Worm (Caenorhabditis elegans): ENCODE measurements around the gene F59A7.7.
A peak's percentile ranks its signal among the peaks of the same experiment; 100 is the strongest.

F59A7.7 gene

ce11 chrV:1969690-1970089 lies 42.2 kb upstream of the F59A7.7 start:
- no peak for TF ChIP-seq ceh-62 (tag; optimal IDR thresholded peaks at IDR 0.05)
- peak in 1 of 2 experiments; percentile 95 for TF ChIP-seq unc-62 (GFP tag; optimal IDR thresholded peaks at IDR 0.05 in 1 of 2)
- no peak for TF ChIP-seq unc-62 (tag; optimal IDR thresholded peaks at IDR 0.05)

- no peak for TF ChIP-seq Y48G9A.11 (GFP tag; IDR thresholded peaks at IDR 0.05)
- no peak for TF ChIP-seq lin-39 (tag; optimal IDR thresholded peaks at IDR 0.05)
- TF ChIP-seq mxl-2 (GFP tag; conservative IDR thresholded peaks at IDR 0.05): no peak
- TF ChIP-seq zag-1 (tag; optimal IDR thresholded peaks at IDR 0.05): no peak
- TF ChIP-seq cey-2 (tag; optimal IDR thresholded peaks at IDR 0.05; ENCODE audit: borderline replicate concordance, insufficient read depth): no peak
- TF ChIP-seq hlh-30 (tag; optimal IDR thresholded peaks at IDR 0.05; ENCODE audit: insufficient read depth): no peak
- no peak for TF ChIP-seq T20F7.1 (GFP tag; optimal IDR thresholded peaks at IDR 0.05)
- no peak for TF ChIP-seq ZK337.2 (GFP tag; IDR thresholded peaks at IDR 0.05)
- TF ChIP-seq nhr-48 (tag; optimal IDR thresholded peaks at IDR 0.05): no peak
- TF ChIP-seq spr-3 (GFP tag; optimal IDR thresholded peaks at IDR 0.05): no peak
- no peak for TF ChIP-seq lin-13 (GFP tag; optimal IDR thresholded peaks at IDR 0.05)
- no peak for TF ChIP-seq ceh-82 (tag; optimal IDR thresholded peaks at IDR 0.05)
- TF ChIP-seq R02D3.7 (tag; optimal IDR thresholded peaks at IDR 0.05): no peak
- TF ChIP-seq ctbp-1 (GFP tag; IDR thresholded peaks at IDR 0.05): no peak
Measured at ce11 chrV:1975049-1975448, 36.8 kb upstream of the F59A7.7 start, which contains the start of gene fbxa-201. TSS of gene fbxa-201 (plus strand) at chrV:1975349.

- TF ChIP-seq T20F7.1 (GFP tag; optimal IDR thresholded peaks at IDR 0.05) (no peak), lin-39 (tag; optimal IDR thresholded peaks at IDR 0.05) (no peak), nhr-76 (tag; optimal IDR thresholded peaks at IDR 0.05) (no peak), egl-27 (tag; optimal IDR thresholded peaks at IDR 0.05) (no peak), sdz-12 (GFP tag; optimal IDR thresholded peaks at IDR 0.05) (no peak), nhr-41 (GFP tag; IDR thresholded peaks at IDR 0.05) (no peak), daf-12 (tag; optimal IDR thresholded peaks at IDR 0.05) (no peak), nhr-102 (tag; optimal IDR thresholded peaks at IDR 0.05) (no peak), daf-16 (GFP tag; optimal IDR thresholded peaks at IDR 0.05) (no peak), daf-16 (tag; optimal IDR thresholded peaks at IDR 0.05) (no peak), vab-7 (GFP tag; IDR thresholded peaks at IDR 0.05) (no peak), nhr-42 (GFP tag; IDR thresholded peaks at IDR 0.05) (no peak), zag-1 (tag; optimal IDR thresholded peaks at IDR 0.05) (no peak), Y48G9A.11 (GFP tag; IDR thresholded peaks at IDR 0.05) (no peak), nhr-11 (tag; optimal IDR thresholded peaks at IDR 0.05) (no peak)
Measured at ce11 chrV:1978968-1979367, 32.9 kb upstream of the F59A7.7 start, which contains the start of gene T08B1.4. TSS of gene T08B1.4 (plus strand) at chrV:1979268.

DNA sequence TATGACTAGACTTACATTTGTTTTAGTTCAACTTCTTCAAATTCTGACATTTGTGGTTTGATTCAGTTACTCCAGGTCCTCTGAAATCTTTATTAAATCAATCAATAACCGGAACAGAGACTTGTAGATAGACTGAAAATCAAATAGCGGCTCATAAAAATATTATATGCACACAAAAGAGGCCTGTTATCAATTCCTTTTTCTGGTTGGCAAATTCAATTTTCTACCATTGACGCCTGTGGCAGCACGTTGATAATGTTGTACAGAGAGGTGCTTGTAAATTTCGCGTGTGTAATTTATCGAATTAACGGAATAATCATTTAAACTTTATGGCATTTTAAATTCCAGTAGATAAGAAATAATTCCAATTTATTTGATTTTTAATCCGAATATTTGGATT lies 24.9 kb upstream of the F59A7.7 start, which contains the start of gene T08B1.1:
Gene T08B1.1 (minus strand): TSS at position 92 of the 400 bp plus-strand sequence.
- no peak for TF ChIP-seq daf-8 (GFP tag; IDR thresholded peaks at IDR 0.05)
- TF ChIP-seq php-3 (GFP tag; IDR thresholded peaks at IDR 0.05): peak; percentile 94
- peak; percentile 0 for TF ChIP-seq nhr-28 (tag; optimal IDR thresholded peaks at IDR 0.05)
- peak; percentile 42 for TF ChIP-seq dve-1 (tag; optimal IDR thresholded peaks at IDR 0.05; ENCODE audit: insufficient read depth)
- TF ChIP-seq ceh-82 (tag; optimal IDR thresholded peaks at IDR 0.05): no peak
- TF ChIP-seq ceh-20 (GFP tag; IDR thresholded peaks at IDR 0.05): peak; percentile 45; the same call in 1 of the 2 replicates
- TF ChIP-seq mdl-1 (tag; optimal IDR thresholded peaks at IDR 0.05): peak in 1 of 2 experiments; percentile 5
- no peak for TF ChIP-seq ZK337.2 (GFP tag; IDR thresholded peaks at IDR 0.05)
- peak; percentile 89 for TF ChIP-seq pqm-1 (tag; optimal IDR thresholded peaks at IDR 0.05)
- no peak for TF ChIP-seq zip-11 (GFP tag; IDR thresholded peaks at IDR 0.05)
- no peak for TF ChIP-seq daf-16 (GFP tag; optimal IDR thresholded peaks at IDR 0.05)
- peak; percentile 68 for TF ChIP-seq daf-16 (tag; optimal IDR thresholded peaks at IDR 0.05)
- TF ChIP-seq lin-38 (GFP tag; IDR thresholded peaks at IDR 0.05): no peak
- TF ChIP-seq hlh-11 (tag; optimal IDR thresholded peaks at IDR 0.05): peak; percentile 36
- no peak for TF ChIP-seq lin-13 (GFP tag; optimal IDR thresholded peaks at IDR 0.05)
